Worm (Caenorhabditis elegans) whole organism, L4/young adult: ENCODE data around the gene C18G1.6.

Experiments
- dao-5 ChIP-seq: sonication (generic microtip); optimal IDR thresholded peaks from 2 replicates; lab custom pipeline; 2016; ENCODE audit warnings: missing genotype, missing genetic modification characterization, moderate library complexity, missing compliant biosample characterization
- him-1 ChIP-seq: sonication (generic microtip); optimal IDR thresholded peaks from 2 replicates; lab custom pipeline; 2016; ENCODE audit warnings: missing genotype, missing genetic modification reagents, missing genetic modification characterization, missing compliant biosample characterization

- no peak for TF ChIP-seq him-1 (tag; lab: Kevin White, UChicago)
- no peak for TF ChIP-seq dao-5 (tag; lab: Kevin White, UChicago)
Observed at ce11 chrV:4758540-4758939, 8.1 kb downstream of the C18G1.6 start.
